Worm (Caenorhabditis elegans) whole organism, mixed stage, embryonic: Measurements from ENCODE around the gene hot-3.

ENCODE experiments used
- M03D4.4 ChIP-seq: sonication (generic microtip); optimal IDR thresholded peaks from 2 replicates; lab custom pipeline; 2017; ENCODE audit warnings: mild to moderate bottlenecking, missing genetic modification characterization, missing compliant biosample characterization
- bed-3 ChIP-seq: fragments of 200-800 bp; sonication (Bioruptor generic); optimal IDR thresholded peaks from 3 replicates; lab custom pipeline; 2018; ENCODE audit warnings: mild to moderate bottlenecking, missing genetic modification characterization, moderate library complexity, missing compliant biosample characterization
- blmp-1 ChIP-seq: fragments of 150-350 bp; optimal IDR thresholded peaks from 2 replicates; lab custom pipeline; 2014; ENCODE audit warnings: missing biosample characterization, missing genetic modification characterization
- ceh-39 ChIP-seq: fragments of 150-350 bp; optimal IDR thresholded peaks from 2 replicates; lab custom pipeline; 2014; ENCODE audit warnings: missing biosample characterization, missing genetic modification characterization
- ces-1 ChIP-seq: fragments of 150-350 bp; optimal IDR thresholded peaks from 2 replicates; lab custom pipeline; 2014; ENCODE audit warnings: missing biosample characterization, missing genetic modification reagents, missing genetic modification characterization
- cnd-1 ChIP-seq: fragments of 200-800 bp; sonication (Bioruptor generic); optimal IDR thresholded peaks from 2 replicates; lab custom pipeline; 2018; ENCODE audit warnings: mild to moderate bottlenecking, missing genetic modification characterization, missing compliant biosample characterization
- drap-1 ChIP-seq: fragments of 200-800 bp; sonication (Bioruptor generic); optimal IDR thresholded peaks from 3 replicates; lab custom pipeline; 2018; ENCODE audit warnings: mild to moderate bottlenecking, missing genetic modification characterization, missing compliant biosample characterization
- elt-1 ChIP-seq: sonication (generic microtip); optimal IDR thresholded peaks from 2 replicates; lab custom pipeline; 2017; ENCODE audit warnings: missing genetic modification characterization, mild to moderate bottlenecking, missing compliant biosample characterization, antibody characterized with exemption, moderate library complexity, borderline replicate concordance; ENCODE audit not compliant: insufficient read depth
- elt-3 ChIP-seq: fragments of 150-350 bp; optimal IDR thresholded peaks from 2 replicates; lab custom pipeline; 2014; ENCODE audit warnings: missing biosample characterization, missing genetic modification characterization
- ham-2 ChIP-seq: fragments of 200-800 bp; sonication (Bioruptor generic); optimal IDR thresholded peaks from 2 replicates; lab custom pipeline; 2018; ENCODE audit warnings: mild to moderate bottlenecking, missing genetic modification characterization, missing compliant biosample characterization
- hlh-1 ChIP-seq: fragments of 150-350 bp; optimal IDR thresholded peaks from 2 replicates; lab custom pipeline; 2014; ENCODE audit warnings: missing biosample characterization, missing genetic modification reagents, missing genetic modification characterization
- lin-13 ChIP-seq: fragments of 150-350 bp; optimal IDR thresholded peaks from 2 replicates; lab custom pipeline; 2014; ENCODE audit warnings: missing biosample characterization, missing genetic modification characterization
- lin-32 ChIP-seq: fragments of 200-800 bp; sonication (Bioruptor generic); optimal IDR thresholded peaks from 2 replicates; lab custom pipeline; 2018; ENCODE audit warnings: mild to moderate bottlenecking, missing genetic modification characterization, missing compliant biosample characterization
- lsy-2 ChIP-seq: fragments of 150-350 bp; optimal IDR thresholded peaks from 2 replicates; lab custom pipeline; 2014; ENCODE audit warnings: missing biosample characterization, missing genetic modification characterization
- mab-5 ChIP-seq: fragments of 150-350 bp; optimal IDR thresholded peaks from 2 replicates; lab custom pipeline; 2014; ENCODE audit warnings: missing biosample characterization, missing genetic modification characterization
- mep-1 ChIP-seq: fragments of 150-350 bp; optimal IDR thresholded peaks from 2 replicates; lab custom pipeline; 2017; ENCODE audit warnings: missing biosample characterization, missing genetic modification reagents, missing genetic modification characterization, inconsistent platforms
- nhr-12 ChIP-seq: fragments of 150-350 bp; optimal IDR thresholded peaks from 2 replicates; lab custom pipeline; 2014; ENCODE audit warnings: missing biosample characterization, missing genetic modification characterization
- nhr-2 ChIP-seq: fragments of 150-350 bp; optimal IDR thresholded peaks from 2 replicates; lab custom pipeline; 2014; ENCODE audit warnings: missing biosample characterization, missing genetic modification characterization
- nhr-237 ChIP-seq: fragments of 150-350 bp; optimal IDR thresholded peaks from 2 replicates; lab custom pipeline; 2014; ENCODE audit warnings: missing biosample characterization, missing genetic modification characterization
- nhr-28 ChIP-seq: fragments of 150-350 bp; optimal IDR thresholded peaks from 2 replicates; lab custom pipeline; 2014; ENCODE audit warnings: missing biosample characterization, missing genetic modification characterization
- nhr-76 ChIP-seq: sonication (generic microtip); optimal IDR thresholded peaks from 2 replicates; lab custom pipeline; 2017; ENCODE audit warnings: missing biosample characterization, missing genetic modification characterization
- pha-4 ChIP-seq: fragments of 150-350 bp; optimal IDR thresholded peaks from 2 replicates; lab custom pipeline; 2018; ENCODE audit warnings: missing biosample characterization, missing genetic modification reagents, missing genetic modification characterization
- sem-2 ChIP-seq: fragments of 200-800 bp; sonication (Bioruptor generic); optimal IDR thresholded peaks from 2 replicates; lab custom pipeline; 2018; ENCODE audit warnings: mild to moderate bottlenecking, missing genetic modification characterization, missing compliant biosample characterization
- snpc-4 ChIP-seq: fragments of 150-350 bp; optimal IDR thresholded peaks from 2 replicates; lab custom pipeline; 2014; ENCODE audit warnings: missing biosample characterization, missing genetic modification characterization
- sptf-1 ChIP-seq: sonication (generic microtip); optimal IDR thresholded peaks from 2 replicates; lab custom pipeline; 2017; ENCODE audit warnings: mild to moderate bottlenecking, missing genetic modification characterization, moderate library complexity, missing compliant biosample characterization
- tbx-8 ChIP-seq: fragments of 200-800 bp; sonication (Bioruptor generic); optimal IDR thresholded peaks from 2 replicates; lab custom pipeline; 2018; ENCODE audit warnings: mild to moderate bottlenecking, missing genetic modification characterization, moderate library complexity, missing compliant biosample characterization
- unc-39 ChIP-seq: fragments of 150-350 bp; optimal IDR thresholded peaks from 2 replicates; lab custom pipeline; 2014; ENCODE audit warnings: missing biosample characterization, missing genetic modification characterization
- unc-62 ChIP-seq: fragments of 150-350 bp; optimal IDR thresholded peaks from 2 replicates; lab custom pipeline; 2014; ENCODE audit warnings: missing biosample characterization, missing genetic modification reagents, missing genetic modification characterization
- zip-8 ChIP-seq: fragments of 150-350 bp; optimal IDR thresholded peaks from 2 replicates; lab custom pipeline; 2014; ENCODE audit warnings: missing biosample characterization, missing genetic modification characterization
- ztf-11 ChIP-seq: fragments of 150-350 bp; optimal IDR thresholded peaks from 2 replicates; lab custom pipeline; 2014; ENCODE audit warnings: missing biosample characterization, missing genetic modification characterization

hot-3 gene

ce11 chrII:13957437-13957836 lies 25.6 kb upstream of the hot-3 start, which contains the start of gene zip-3:
Gene zip-3, minus strand, starts transcription at chrII:13957457.
- TF ChIP-seq nhr-12 (tag; lab: Kevin White, UChicago) (no peak), snpc-4 (tag; lab: Kevin White, UChicago) (no peak), tbx-8 (no peak), sem-2 (GFP tag; lab: Kevin White, UChicago) (no peak), mab-5 (tag; lab: Kevin White, UChicago) (no peak), unc-39 (tag; lab: Kevin White, UChicago) (no peak), cnd-1 (no peak), blmp-1 (tag; lab: Kevin White, UChicago) (no peak), lin-32 (GFP tag; lab: Kevin White, UChicago) (no peak), nhr-28 (tag; lab: Kevin White, UChicago) (no peak), bed-3 (GFP tag; lab: Kevin White, UChicago) (no peak), hlh-1 (tag; lab: Kevin White, UChicago) (no peak), elt-1 (no peak), sptf-1 (tag; lab: Kevin White, UChicago) (no peak), nhr-2 (no peak), elt-3 (no peak), zip-8 (no peak)
- TF ChIP-seq, all 35 proteins: peak for 0

- TF ChIP-seq ceh-39 (tag; lab: Kevin White, UChicago) (no peak), mep-1 (tag; lab: Kevin White, UChicago) (no peak), snpc-4 (tag; lab: Kevin White, UChicago) (no peak), unc-39 (tag; lab: Kevin White, UChicago) (no peak)
Observed at ce11 chrII:13956529-13956928, 24.7 kb upstream of the hot-3 start.

DNA sequence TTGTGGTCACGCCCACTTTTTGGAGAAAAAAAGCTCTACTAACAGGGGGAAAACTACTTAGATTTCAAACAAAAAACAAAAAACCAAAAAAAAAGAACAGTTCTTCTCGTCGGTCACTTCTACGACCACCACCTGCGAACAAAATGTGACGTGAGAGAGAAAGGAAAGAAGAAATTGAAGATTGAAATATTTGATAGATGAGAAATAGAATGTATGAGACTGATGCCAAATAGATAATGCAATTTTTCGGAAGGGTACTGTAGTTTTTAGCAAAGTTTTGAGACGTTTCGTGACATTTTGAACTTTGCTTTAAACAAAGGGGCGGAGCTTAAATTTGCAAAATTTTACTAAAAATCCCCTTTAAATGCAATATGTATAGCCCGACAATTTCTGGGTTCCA lies 23.1 kb upstream of the hot-3 start:
- no peak for TF ChIP-seq tbx-8
- TF ChIP-seq nhr-76 (tag; lab: Kevin White, UChicago), result no peak
- no peak for TF ChIP-seq cnd-1
- no peak for TF ChIP-seq nhr-12 (tag; lab: Kevin White, UChicago)
- TF ChIP-seq M03D4.4 (tag; lab: Kevin White, UChicago), result no peak

- no peak for TF ChIP-seq bed-3 (GFP tag; lab: Kevin White, UChicago)
- TF ChIP-seq blmp-1 (tag; lab: Kevin White, UChicago), result no peak
- TF ChIP-seq nhr-237 (tag; lab: Kevin White, UChicago), result no peak
- no peak for TF ChIP-seq sptf-1 (tag; lab: Kevin White, UChicago)
- TF ChIP-seq unc-62, result no peak
- TF ChIP-seq ham-2 (GFP tag; lab: Kevin White, UChicago), result no peak
- TF ChIP-seq lsy-2 (tag; lab: Kevin White, UChicago), result no peak
- TF ChIP-seq cnd-1, result no peak
- TF ChIP-seq, all 35 proteins: peak for 0
Observed at ce11 chrII:13954077-13954476, 22.2 kb upstream of the hot-3 start.

DNA sequence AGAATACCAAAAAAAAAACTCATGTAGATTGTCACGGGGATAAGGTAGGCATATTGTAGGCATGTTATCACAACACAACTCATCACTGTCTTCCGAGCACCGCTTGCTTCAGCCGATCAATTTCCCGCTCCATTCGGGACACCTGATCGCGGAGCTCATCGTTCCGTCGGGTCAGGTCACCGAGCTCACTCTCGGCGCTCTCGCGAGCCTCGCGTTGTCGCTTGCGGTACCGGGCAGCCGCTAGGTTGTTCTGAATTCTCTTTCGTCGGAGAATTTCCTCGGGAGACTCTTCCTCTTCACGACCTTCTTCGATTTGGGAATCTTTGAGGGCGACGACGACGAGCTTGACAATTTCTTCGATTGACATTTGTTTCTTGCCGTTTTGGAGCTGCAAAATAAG lies 20.1 kb upstream of the hot-3 start:
- TF ChIP-seq nhr-28 (tag; lab: Kevin White, UChicago) (no peak), nhr-12 (tag; lab: Kevin White, UChicago) (no peak), unc-39 (tag; lab: Kevin White, UChicago) (no peak), lin-13 (tag; lab: Kevin White, UChicago) (no peak), mep-1 (tag; lab: Kevin White, UChicago) (no peak), M03D4.4 (tag; lab: Kevin White, UChicago) (no peak), ham-2 (GFP tag; lab: Kevin White, UChicago) (no peak), lsy-2 (tag; lab: Kevin White, UChicago) (no peak), ces-1 (GFP tag; lab: Kevin White, UChicago) (no peak)

- TF ChIP-seq nhr-12 (tag; lab: Kevin White, UChicago) (no peak), lin-32 (GFP tag; lab: Kevin White, UChicago) (no peak), hlh-1 (tag; lab: Kevin White, UChicago) (no peak), unc-39 (tag; lab: Kevin White, UChicago) (no peak), nhr-28 (tag; lab: Kevin White, UChicago) (no peak), nhr-237 (tag; lab: Kevin White, UChicago) (no peak), cnd-1 (no peak), elt-3 (no peak), ztf-11 (no peak), drap-1 (GFP tag; lab: Kevin White, UChicago) (no peak), zip-8 (no peak), pha-4 (no peak)
Observed at ce11 chrII:13949290-13949689, 17.4 kb upstream of the hot-3 start, which contains the start of gene sre-44. Gene sre-44, plus strand, starts transcription at chrII:13949590.
